Fruit fly (Drosophila melanogaster): Measurements from ENCODE around the gene spartin.

Gene spartin

DNA sequence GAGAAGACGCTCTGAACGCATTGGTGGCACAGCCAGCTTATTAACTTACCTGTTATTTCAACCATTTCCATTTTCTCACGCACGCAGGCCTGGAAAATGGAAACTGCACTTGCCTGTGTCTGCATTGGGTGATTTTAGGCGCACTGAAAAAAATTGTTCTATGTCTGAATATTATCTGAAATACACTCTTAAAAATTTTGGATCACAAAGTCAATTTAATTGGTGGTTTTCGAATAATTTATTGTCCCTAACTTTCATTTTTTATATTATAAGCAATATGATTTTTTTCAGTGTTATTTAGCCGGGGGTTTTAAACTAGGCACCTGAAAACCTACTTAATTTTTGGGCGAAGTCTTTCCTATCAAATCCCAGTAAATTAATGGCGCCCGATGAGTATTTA is 8.5 kb downstream of the spartin start (continued):
- TF ChIP-seq CG10565 (GFP tag; optimal IDR thresholded peaks at IDR 0.05) (peak; percentile 34), Elba2 (GFP tag; optimal IDR thresholded peaks at IDR 0.05) (peak; percentile 46), CG3407 (GFP tag; optimal IDR thresholded peaks at IDR 0.05) (peak; percentile 65), Sry-δ (GFP tag; optimal IDR thresholded peaks at IDR 0.05) (peak; percentile 33), Mes4 (GFP tag; optimal IDR thresholded peaks at IDR 0.05) (peak; percentile 7), CG8944 (GFP tag; optimal IDR thresholded peaks at IDR 0.05) (peak; percentile 28), CG6854 (GFP tag; optimal IDR thresholded peaks at IDR 0.05) (peak; percentile 49), Fer1 (GFP tag; optimal IDR thresholded peaks at IDR 0.05) (peak; percentile 73), CG2875 (GFP tag; optimal IDR thresholded peaks at IDR 0.05) (peak; percentile 64), E2f1 (GFP tag; IDR thresholded peaks at IDR 0.05) (peak; percentile 76), tio (GFP tag; optimal IDR thresholded peaks at IDR 0.05) (peak; percentile 59), CG15073 (GFP tag; optimal IDR thresholded peaks at IDR 0.05) (no peak), crc (GFP tag; optimal IDR thresholded peaks at IDR 0.05) (peak; percentile 37), ATbp (GFP tag; optimal IDR thresholded peaks at IDR 0.05) (peak; percentile 84), lola (GFP tag; optimal IDR thresholded peaks at IDR 0.05) (peak in 1 of 3 experiments; percentile 67), CG14014 (GFP tag; IDR thresholded peaks at IDR 0.05) (peak; percentile 59), oc (tag; optimal IDR thresholded peaks at IDR 0.05) (peak; percentile 16), amos (GFP tag; IDR thresholded peaks at IDR 0.05; ENCODE audit: partially characterized antibody) (no peak), NFAT (GFP tag; IDR thresholded peaks at IDR 0.05) (no peak), unc-4 (GFP tag; IDR thresholded peaks at IDR 0.05; ENCODE audit: partially characterized antibody) (no peak), tap (tag; optimal IDR thresholded peaks at IDR 0.05) (peak; percentile 87), Hsf (GFP tag; optimal IDR thresholded peaks at IDR 0.05) (peak; percentile 50), Gsc (GFP tag; IDR thresholded peaks at IDR 0.05) (no peak), tgo (GFP tag; IDR thresholded peaks at IDR 0.05) (peak; percentile 76), NC2β (GFP tag; optimal IDR thresholded peaks at IDR 0.05) (peak; percentile 87), CG7556 (GFP tag; optimal IDR thresholded peaks at IDR 0.05) (peak; percentile 78), wdn (GFP tag; IDR thresholded peaks at IDR 0.05) (no peak), tup (GFP tag; optimal IDR thresholded peaks at IDR 0.05) (no peak), CG9817 (tag; optimal IDR thresholded peaks at IDR 0.05) (peak; percentile 51), B-H2 (GFP tag; optimal IDR thresholded peaks at IDR 0.05) (no peak), D19A (tag; optimal IDR thresholded peaks at IDR 0.05) (peak; percentile 86), insv (GFP tag; optimal IDR thresholded peaks at IDR 0.05) (no peak), trem (tag; optimal IDR thresholded peaks at IDR 0.05) (peak; percentile 92), hb (GFP tag; IDR thresholded peaks at IDR 0.05; ENCODE audit: partially characterized antibody) (no peak), fu2 (GFP tag; optimal IDR thresholded peaks at IDR 0.05) (no peak), CG12155 (GFP tag; optimal IDR thresholded peaks at IDR 0.05) (no peak), CG15601 (tag; optimal IDR thresholded peaks at IDR 0.05) (peak; percentile 49), CG14965 (GFP tag; optimal IDR thresholded peaks at IDR 0.05; ENCODE audit: borderline replicate concordance) (peak; percentile 14), Ssrp (tag; optimal IDR thresholded peaks at IDR 0.05) (peak; percentile 46), Camta (GFP tag; optimal IDR thresholded peaks at IDR 0.05) (peak; percentile 76), CG11247 (GFP tag; IDR thresholded peaks at IDR 0.05) (peak; percentile 53), Meics (GFP tag; optimal IDR thresholded peaks at IDR 0.05) (peak; percentile 65), CG17385 (GFP tag; optimal IDR thresholded peaks at IDR 0.05) (peak; percentile 67), ro (GFP tag; IDR thresholded peaks at IDR 0.05) (peak; percentile 54; the same call in 1 of the 2 replicates), caup (GFP tag; optimal IDR thresholded peaks at IDR 0.05; ENCODE audit: severe bottlenecking) (peak; percentile 58), crp (GFP tag; optimal IDR thresholded peaks at IDR 0.05) (peak in 1 of 2 experiments; percentile 13), CG43689 (GFP tag; IDR thresholded peaks at IDR 0.05) (peak; percentile 50; the same call in 1 of the 2 replicates), dysf (GFP tag; IDR thresholded peaks at IDR 0.05) (peak; percentile 77), CG3838 (GFP tag; optimal IDR thresholded peaks at IDR 0.05) (no peak), CG10274 (GFP tag; optimal IDR thresholded peaks at IDR 0.05) (peak; percentile 16)

Measured in whole organism, embryonic.